Worm (Caenorhabditis elegans): ENCODE results near the gene dhs-24.

Gene dhs-24

DNA sequence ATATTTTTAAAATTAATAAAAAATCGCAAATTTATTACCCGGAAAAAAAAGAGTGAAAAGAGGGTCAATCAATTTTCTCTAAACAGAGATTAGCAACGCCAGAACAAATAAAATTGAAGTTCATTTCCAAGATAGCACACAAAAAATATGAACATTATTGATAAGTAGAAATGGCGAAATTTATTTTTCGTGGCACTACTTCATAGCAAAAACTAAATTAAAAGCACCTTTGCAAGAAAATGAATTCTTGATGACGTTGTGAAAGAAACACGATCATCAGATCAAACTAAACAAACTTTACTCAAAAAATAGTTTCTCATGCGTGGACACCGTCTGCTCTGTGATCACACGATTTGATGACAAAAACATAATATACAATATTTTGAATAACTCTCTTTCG lies 23.8 kb downstream of the dhs-24 start, which contains the start of gene Y60A3A.16:
Y60A3A.16 (minus strand) TSS at position 101 of the 400 bp plus-strand sequence.
- TF ChIP-seq fkh-6 (tag; optimal IDR thresholded peaks at IDR 0.05) (no peak), unc-86 (tag; optimal IDR thresholded peaks at IDR 0.05) (no peak), tbx-2 (tag; optimal IDR thresholded peaks at IDR 0.05) (no peak), odd-2 (tag; optimal IDR thresholded peaks at IDR 0.05) (no peak), K02D7.2 (tag; optimal IDR thresholded peaks at IDR 0.05) (no peak)

DNA sequence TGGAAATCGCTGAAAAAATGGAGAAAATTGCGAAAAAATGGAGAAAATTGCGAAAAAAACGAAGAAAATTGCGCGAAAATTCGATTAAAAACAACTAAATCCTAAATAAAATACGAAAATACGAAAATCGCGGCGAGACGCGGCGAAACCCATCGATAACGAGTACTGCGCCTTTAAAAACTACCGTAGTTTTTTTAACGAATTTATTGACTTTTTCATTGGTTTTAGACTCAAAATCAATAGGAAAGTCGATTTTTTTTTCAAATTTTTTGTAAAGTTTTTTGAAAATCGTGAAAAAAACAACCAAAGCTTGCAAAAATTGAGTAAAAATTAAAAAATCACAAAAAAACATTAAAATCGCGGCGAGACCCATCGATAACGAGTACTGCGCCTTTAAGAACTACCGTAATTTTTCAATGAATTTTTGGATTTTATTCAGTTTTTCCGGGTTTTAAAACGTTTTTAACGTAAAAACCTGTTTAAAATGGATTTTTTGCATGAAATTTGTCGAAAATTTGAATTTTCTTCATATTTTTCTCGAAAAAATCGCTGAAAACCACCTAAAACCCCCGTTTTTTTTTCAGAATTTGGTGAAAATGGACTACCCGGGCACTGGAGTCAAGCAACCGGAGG lies 30.3 kb downstream of the dhs-24 start, which contains the start of the genes chk-2 and Y60A3A.19:
chk-2 (minus strand) TSS at position 51 of the 633 bp plus-strand sequence.
Y60A3A.19 (plus strand) TSS at position 583 of the 633 bp plus-strand sequence.
- TF ChIP-seq madf-2 (tag; optimal IDR thresholded peaks at IDR 0.05) (no peak), F13H6.1 (tag; optimal IDR thresholded peaks at IDR 0.05) (no peak), ceh-45 (GFP tag; IDR thresholded peaks at IDR 0.05) (no peak), lim-6 (tag; optimal IDR thresholded peaks at IDR 0.05) (no peak), fkh-6 (tag; optimal IDR thresholded peaks at IDR 0.05) (no peak), tbx-2 (tag; optimal IDR thresholded peaks at IDR 0.05) (no peak), ceh-31 (tag; optimal IDR thresholded peaks at IDR 0.05) (no peak), syd-9 (tag; optimal IDR thresholded peaks at IDR 0.05) (no peak), pat-9 (tag; optimal IDR thresholded peaks at IDR 0.05) (no peak), mec-3 (tag; optimal IDR thresholded peaks at IDR 0.05; ENCODE audit: borderline replicate concordance) (no peak), odd-2 (tag; optimal IDR thresholded peaks at IDR 0.05) (no peak), T23F11.4 (GFP tag; optimal IDR thresholded peaks at IDR 0.05) (no peak), unc-86 (tag; optimal IDR thresholded peaks at IDR 0.05) (no peak), fax-1 (tag; optimal IDR thresholded peaks at IDR 0.05) (no peak), npax-4 (tag; optimal IDR thresholded peaks at IDR 0.05) (no peak), K09A11.1 (tag; optimal IDR thresholded peaks at IDR 0.05; ENCODE audit: insufficient read depth) (no peak)

ce11 chrV:19909435-19909834 lies 37.0 kb downstream of the dhs-24 start:
- peak; percentile 71 for TF ChIP-seq ceh-48 (tag; optimal IDR thresholded peaks at IDR 0.05)

DNA sequence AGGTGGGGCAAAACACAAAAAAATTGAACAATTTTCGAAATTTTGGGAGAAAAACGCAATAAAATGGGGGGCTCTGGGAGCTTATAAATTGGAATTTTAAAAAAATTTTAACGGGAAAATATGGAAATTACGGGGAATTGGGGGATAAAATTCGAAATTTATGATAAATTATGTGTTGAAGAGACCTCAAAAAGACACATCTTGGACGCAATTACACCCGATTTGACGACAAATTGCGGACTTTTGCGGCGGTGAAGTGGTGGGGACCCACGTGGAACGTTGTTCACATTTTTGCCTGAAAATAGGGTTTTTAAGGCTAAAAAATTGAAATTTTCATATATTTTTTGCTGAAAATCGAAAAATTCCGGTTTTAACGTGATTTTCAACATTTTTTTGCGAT lies 37.6 kb downstream of the dhs-24 start:
- TF ChIP-seq che-1 (tag; optimal IDR thresholded peaks at IDR 0.05), result no peak
- no peak for TF ChIP-seq gmeb-2 (tag; optimal IDR thresholded peaks at IDR 0.05)
- no peak for TF ChIP-seq elt-2 (tag; optimal IDR thresholded peaks at IDR 0.05)
- no peak for TF ChIP-seq ceh-9 (tag; optimal IDR thresholded peaks at IDR 0.05)
- no peak for TF ChIP-seq ama-1 (optimal IDR thresholded peaks at IDR 0.05)
- TF ChIP-seq Y22D7AL.16 (tag; optimal IDR thresholded peaks at IDR 0.05), result no peak
- no peak for TF ChIP-seq ceh-30 (tag; optimal IDR thresholded peaks at IDR 0.05)
- TF ChIP-seq ceh-19 (GFP tag; optimal IDR thresholded peaks at IDR 0.05), result no peak
- no peak for TF ChIP-seq sox-2 (GFP tag; IDR thresholded peaks at IDR 0.05)
- no peak for TF ChIP-seq hlh-6 (tag; optimal IDR thresholded peaks at IDR 0.05)
- no peak for TF ChIP-seq ref-2 (tag; optimal IDR thresholded peaks at IDR 0.05)
- no peak for TF ChIP-seq sox-4 (tag; optimal IDR thresholded peaks at IDR 0.05)
- TF ChIP-seq ceh-45 (GFP tag; IDR thresholded peaks at IDR 0.05), result no peak
- TF ChIP-seq pha-2 (tag; optimal IDR thresholded peaks at IDR 0.05), result no peak
- no peak for TF ChIP-seq elt-4 (tag; optimal IDR thresholded peaks at IDR 0.05)
- no peak for TF ChIP-seq ets-4 (tag; optimal IDR thresholded peaks at IDR 0.05)

DNA sequence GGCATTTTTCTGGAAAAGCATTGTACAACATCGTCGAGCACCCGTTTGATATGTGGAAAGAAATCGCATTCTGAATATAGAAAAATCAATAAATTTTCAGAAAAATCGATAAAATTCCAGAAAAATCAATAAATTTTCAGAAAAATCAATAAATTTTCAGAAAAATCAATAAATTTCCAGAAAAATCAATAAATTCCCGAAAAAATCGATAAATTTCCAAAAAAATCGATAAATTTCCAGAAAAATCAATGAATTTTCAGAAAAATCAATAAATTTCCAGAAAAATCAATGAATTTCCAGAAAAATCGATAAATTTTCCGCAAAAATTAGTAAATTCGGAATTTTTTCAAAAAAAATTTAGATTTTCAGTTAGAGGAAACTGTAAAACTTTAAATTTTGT lies 39.1 kb downstream of the dhs-24 start, which contains the start of gene fars-2:
fars-2 (minus strand) TSS at position 70 of the 400 bp plus-strand sequence.
- TF ChIP-seq ceh-48 (tag; optimal IDR thresholded peaks at IDR 0.05) (peak; percentile 80), fkh-6 (tag; optimal IDR thresholded peaks at IDR 0.05) (no peak)

Measured in whole organism, late embryonic.